Fruit fly (Drosophila melanogaster) whole organism, embryonic: Measurements from ENCODE around the gene CG33664.

Source experiments
- CG10321 ChIP-seq: fragments of 200-800 bp; sonication (Bioruptor generic); IDR thresholded peaks from 2 replicates; pipeline ENCODE4 v1.3.6; 2022; ENCODE audit warnings: missing biosample characterization, missing genetic modification characterization
- CG12299 ChIP-seq: fragments of 200-800 bp; sonication (Bioruptor generic); optimal IDR thresholded peaks from 2 replicates; lab custom pipeline; 2018; ENCODE audit warnings: missing biosample characterization, mild to moderate bottlenecking, missing genetic modification characterization
- CG13287 ChIP-seq: fragments of 200-800 bp; sonication (Bioruptor generic); IDR thresholded peaks from 2 replicates; pipeline ENCODE4 v1.3.6; 2022; ENCODE audit warnings: missing biosample characterization, missing genetic modification characterization; ENCODE audit not compliant: partially characterized antibody
- CG15514 ChIP-seq: fragments of 200-800 bp; sonication (Bioruptor generic); optimal IDR thresholded peaks from 3 replicates; lab custom pipeline; 2017; ENCODE audit warnings: missing biosample characterization, missing genetic modification characterization, mild to moderate bottlenecking, moderate library complexity, missing genetic modification reagents
- CG16815 ChIP-seq: fragments of 200-800 bp; sonication (Bioruptor generic); optimal IDR thresholded peaks from 3 replicates; lab custom pipeline; 2017; ENCODE audit warnings: missing biosample characterization, mild to moderate bottlenecking, missing genetic modification characterization
- CG2116 ChIP-seq: fragments of 200-800 bp; sonication (Bioruptor generic); optimal IDR thresholded peaks from 3 replicates; lab custom pipeline; 2018; ENCODE audit warnings: missing biosample characterization, mild to moderate bottlenecking, missing genetic modification characterization
- CG2199 ChIP-seq: fragments of 200-800 bp; sonication (Bioruptor generic); IDR thresholded peaks from 3 replicates; pipeline ENCODE4 v1.3.6; 2022; ENCODE audit warnings: missing biosample characterization, missing genetic modification characterization
- CG30403 ChIP-seq: fragments of 200-800 bp; sonication (Bioruptor generic); optimal IDR thresholded peaks from 3 replicates; lab custom pipeline; 2016; ENCODE audit warnings: missing biosample characterization, missing genetic modification characterization
- CG32532 ChIP-seq: fragments of 200-800 bp; sonication (Bioruptor generic); IDR thresholded peaks from 2 replicates; pipeline ENCODE4 v1.3.6; 2022; ENCODE audit warnings: missing biosample characterization, missing genetic modification characterization
- CG3281 ChIP-seq: fragments of 200-800 bp; sonication (Bioruptor generic); optimal IDR thresholded peaks from 3 replicates; lab custom pipeline; 2017; ENCODE audit warnings: missing biosample characterization, mild to moderate bottlenecking, missing genetic modification characterization
- CG3847 ChIP-seq: fragments of 200-800 bp; sonication (Bioruptor generic); IDR thresholded peaks from 2 replicates; pipeline ENCODE4 v1.3.6; 2022; ENCODE audit warnings: missing biosample characterization, missing genetic modification characterization
- CG4617 ChIP-seq: fragments of 200-800 bp; sonication (Bioruptor generic); optimal IDR thresholded peaks from 3 replicates; lab custom pipeline; 2016; ENCODE audit warnings: missing biosample characterization, missing genetic modification characterization, borderline replicate concordance
- CG6254 ChIP-seq: fragments of 200-800 bp; sonication (Bioruptor generic); optimal IDR thresholded peaks from 3 replicates; lab custom pipeline; 2017; ENCODE audit warnings: mild to moderate bottlenecking, missing biosample characterization, missing genetic modification reagents, missing genetic modification characterization
- CG7839 ChIP-seq: fragments of 200-800 bp; sonication (Bioruptor generic); optimal IDR thresholded peaks from 3 replicates; lab custom pipeline; 2018; ENCODE audit warnings: missing biosample characterization, mild to moderate bottlenecking, missing genetic modification characterization, moderate library complexity
- CG7987 ChIP-seq: fragments of 200-800 bp; sonication (Bioruptor generic); optimal IDR thresholded peaks from 2 replicates; lab custom pipeline; 2018; ENCODE audit warnings: missing biosample characterization, mild to moderate bottlenecking, missing genetic modification characterization, moderate library complexity
- CG8290 ChIP-seq, 3 experiments: fragments of 200-800 bp; sonication (Bioruptor generic); optimal IDR thresholded peaks; 2 replicates each; lab custom pipeline; 2016 to 2019; ENCODE audit warnings: missing biosample characterization in 3 of 3, missing genetic modification characterization in 3 of 3, mild to moderate bottlenecking in 2 of 3, moderate library complexity in 1 of 3
- CG8924 ChIP-seq: fragments of 200-800 bp; optimal IDR thresholded peaks from 3 replicates; lab custom pipeline; 2019; ENCODE audit warnings: missing biosample characterization, mild to moderate bottlenecking, missing genetic modification characterization, moderate library complexity
- CG9797 ChIP-seq: fragments of 200-800 bp; sonication (Bioruptor generic); optimal IDR thresholded peaks from 3 replicates; lab custom pipeline; 2018; ENCODE audit warnings: missing biosample characterization, mild to moderate bottlenecking, missing genetic modification characterization
- CkIIα-i1 ChIP-seq: fragments of 200-800 bp; sonication (Bioruptor generic); IDR thresholded peaks from 2 replicates; pipeline ENCODE4 v1.3.6; 2022; ENCODE audit warnings: missing biosample characterization, missing genetic modification characterization
- CoRest ChIP-seq: fragments of 200-800 bp; sonication (Bioruptor generic); optimal IDR thresholded peaks from 3 replicates; lab custom pipeline; 2018; ENCODE audit warnings: missing biosample characterization, mild to moderate bottlenecking, missing genetic modification characterization, moderate library complexity
- Dad ChIP-seq: fragments of 200-800 bp; sonication (Bioruptor generic); optimal IDR thresholded peaks from 3 replicates; lab custom pipeline; 2016; ENCODE audit warnings: missing biosample characterization, missing genetic modification characterization
- Doc2 ChIP-seq: fragments of 200-800 bp; sonication (Bioruptor generic); IDR thresholded peaks from 2 replicates; pipeline ENCODE4 v1.3.6; 2022; ENCODE audit warnings: missing biosample characterization, missing genetic modification characterization
- Elba2 ChIP-seq: fragments of 200-800 bp; sonication (Bioruptor generic); optimal IDR thresholded peaks from 3 replicates; lab custom pipeline; 2016; ENCODE audit warnings: missing biosample characterization, missing genetic modification characterization
- MBD-R2 ChIP-seq: fragments of 200-800 bp; sonication (Bioruptor generic); IDR thresholded peaks from 2 replicates; pipeline ENCODE4 v1.3.6; 2022; ENCODE audit warnings: missing biosample characterization, missing genetic modification characterization
- MESR4 ChIP-seq: fragments of 200-800 bp; sonication (Bioruptor generic); optimal IDR thresholded peaks from 2 replicates; lab custom pipeline; 2018; ENCODE audit warnings: missing biosample characterization, mild to moderate bottlenecking, missing genetic modification characterization, moderate library complexity
- MTF-1 ChIP-seq: fragments of 200-800 bp; sonication (Bioruptor generic); optimal IDR thresholded peaks from 2 replicates; lab custom pipeline; 2018; ENCODE audit warnings: missing biosample characterization, mild to moderate bottlenecking, missing genetic modification characterization, borderline replicate concordance
- Meics ChIP-seq: fragments of 200-800 bp; sonication (Bioruptor generic); optimal IDR thresholded peaks from 2 replicates; lab custom pipeline; 2017; ENCODE audit warnings: missing biosample characterization, mild to moderate bottlenecking, missing genetic modification characterization
- NC2α ChIP-seq: fragments of 200-800 bp; sonication (Bioruptor generic); optimal IDR thresholded peaks from 2 replicates; lab custom pipeline; 2016; ENCODE audit warnings: missing biosample characterization, missing genetic modification characterization
- NK7.1 ChIP-seq: fragments of 200-800 bp; sonication (Bioruptor generic); optimal IDR thresholded peaks from 3 replicates; lab custom pipeline; 2016; ENCODE audit warnings: missing biosample characterization, missing genetic modification characterization
- Six4 ChIP-seq: fragments of 200-800 bp; sonication (Bioruptor generic); optimal IDR thresholded peaks from 2 replicates; lab custom pipeline; 2016; ENCODE audit warnings: missing biosample characterization, missing genetic modification characterization
- Vsx1 ChIP-seq: fragments of 200-800 bp; sonication (Bioruptor generic); optimal IDR thresholded peaks from 2 replicates; lab custom pipeline; 2017; ENCODE audit warnings: missing biosample characterization, mild to moderate bottlenecking, missing genetic modification characterization, missing genetic modification reagents
- Xbp1 ChIP-seq: fragments of 200-800 bp; sonication (Bioruptor generic); optimal IDR thresholded peaks from 3 replicates; lab custom pipeline; 2016; ENCODE audit warnings: missing biosample characterization, mild to moderate bottlenecking, missing genetic modification characterization
- YL-1 ChIP-seq: fragments of 200-800 bp; sonication (Bioruptor generic); optimal IDR thresholded peaks from 3 replicates; lab custom pipeline; 2017; ENCODE audit warnings: missing biosample characterization, mild to moderate bottlenecking, missing genetic modification characterization
- bowl ChIP-seq: fragments of 200-800 bp; sonication (Bioruptor generic); IDR thresholded peaks from 2 replicates; pipeline ENCODE4 v1.3.6; 2022; ENCODE audit warnings: missing biosample characterization, missing genetic modification characterization
- cato ChIP-seq: fragments of 200-800 bp; sonication (Bioruptor generic); optimal IDR thresholded peaks from 2 replicates; lab custom pipeline; 2016; ENCODE audit warnings: missing biosample characterization, missing genetic modification characterization, borderline replicate concordance
- dysf ChIP-seq: fragments of 200-800 bp; sonication (Bioruptor generic); IDR thresholded peaks from 3 replicates; pipeline ENCODE4 v1.3.6; 2022; ENCODE audit warnings: missing biosample characterization, missing genetic modification characterization
- ftz-f1 ChIP-seq: fragments of 200-800 bp; sonication (Bioruptor generic); optimal IDR thresholded peaks from 2 replicates; lab custom pipeline; 2016; ENCODE audit warnings: missing biosample characterization, missing genetic modification characterization
- gfzf ChIP-seq: fragments of 200-800 bp; sonication (Bioruptor generic); optimal IDR thresholded peaks from 2 replicates; lab custom pipeline; 2016; ENCODE audit warnings: missing biosample characterization, mild to moderate bottlenecking, missing genetic modification characterization, moderate library complexity
- grau ChIP-seq: fragments of 200-800 bp; optimal IDR thresholded peaks from 3 replicates; lab custom pipeline; 2019; ENCODE audit warnings: missing biosample characterization, mild to moderate bottlenecking, missing genetic modification characterization, moderate library complexity
- grn ChIP-seq: fragments of 200-800 bp; sonication (Bioruptor generic); optimal IDR thresholded peaks from 3 replicates; lab custom pipeline; 2017; ENCODE audit warnings: missing biosample characterization, missing genetic modification characterization
- her ChIP-seq: fragments of 200-800 bp; sonication (Bioruptor generic); optimal IDR thresholded peaks from 2 replicates; lab custom pipeline; 2016; ENCODE audit warnings: missing biosample characterization, missing genetic modification characterization
- insv ChIP-seq, 2 experiments: fragments of 200-800 bp; sonication (Bioruptor generic); optimal IDR thresholded peaks; 3 replicates each; lab custom pipeline; 2016 to 2018; ENCODE audit warnings: missing biosample characterization in 2 of 2, missing genetic modification characterization in 2 of 2
- pzg ChIP-seq: fragments of 200-800 bp; sonication (Bioruptor generic); optimal IDR thresholded peaks from 3 replicates; lab custom pipeline; 2018; ENCODE audit warnings: missing biosample characterization, mild to moderate bottlenecking, missing genetic modification characterization, moderate library complexity
- sens ChIP-seq: fragments of 200-800 bp; sonication (Bioruptor generic); peaks from one replicate; lab custom pipeline; 2016; ENCODE audit warnings: missing biosample characterization, missing genetic modification characterization
- stwl ChIP-seq: fragments of 200-800 bp; sonication (Bioruptor generic); optimal IDR thresholded peaks from 3 replicates; lab custom pipeline; 2018; ENCODE audit warnings: missing biosample characterization, mild to moderate bottlenecking, missing genetic modification characterization, moderate library complexity
- tx ChIP-seq: fragments of 200-800 bp; sonication (Bioruptor generic); optimal IDR thresholded peaks from 2 replicates; lab custom pipeline; 2016; ENCODE audit warnings: missing biosample characterization, missing genetic modification characterization
- unc-4 ChIP-seq: fragments of 200-800 bp; sonication (Bioruptor generic); IDR thresholded peaks from 2 replicates; pipeline ENCODE4 v1.3.6; 2022; ENCODE audit warnings: missing biosample characterization, missing genetic modification characterization; ENCODE audit not compliant: partially characterized antibody

CG33664 gene

dm6 chrX:6361215-6361614 lies 22.8 kb upstream of the CG33664 start (continued):
- TF ChIP-seq stwl (tag; lab: Kevin White, UChicago), result peak; percentile 100
- peak; percentile 14 for TF ChIP-seq pzg (GFP tag; lab: Kevin White, UChicago)
- TF ChIP-seq CG13287 (GFP tag; lab: Robert Waterston, UW), result peak; percentile 48; the same call in 1 of the 2 replicates
- peak; percentile 77 for TF ChIP-seq Meics (GFP tag; lab: Kevin White, UChicago)
- TF ChIP-seq Doc2 (GFP tag; lab: Robert Waterston, UW), result no peak
- no peak for TF ChIP-seq MESR4

dm6 chrX:6365632-6366356 lies 18.2 kb upstream of the CG33664 start, which contains the start of the genes swa and Marf:
Gene swa, minus strand, starts transcription at chrX:6365708.
Gene Marf, plus strand, starts transcription at chrX:6365949.
- TF ChIP-seq unc-4 (GFP tag; lab: Robert Waterston, UW) (no peak), CG2199 (GFP tag; lab: Robert Waterston, UW) (no peak), MTF-1 (GFP tag; lab: Kevin White, UChicago) (no peak), YL-1 (GFP tag; lab: Kevin White, UChicago) (peak; percentile 60), CkIIα-i1 (no peak), her (GFP tag; lab: Kevin White, UChicago) (no peak), ftz-f1 (GFP tag; lab: Kevin White, UChicago) (no peak), MBD-R2 (GFP tag; lab: Robert Waterston, UW) (0 out of 2 replicates have a peak, but pooled peaks have one; percentile 37), CG30403 (no peak), bowl (GFP tag; lab: Robert Waterston, UW) (no peak), cato (GFP tag; lab: Kevin White, UChicago) (no peak), insv (GFP tag; optimal IDR thresholded peaks at IDR 0.05; lab: Kevin White, UChicago) (peak; percentile 52 to 96), CG9797 (peak; percentile 71), Vsx1 (GFP tag; lab: Kevin White, UChicago) (no peak), CG12299 (tag; lab: Kevin White, UChicago) (peak; percentile 57), NK7.1 (GFP tag; lab: Kevin White, UChicago) (no peak), CG6254 (GFP tag; lab: Kevin White, UChicago) (no peak), Six4 (GFP tag; lab: Kevin White, UChicago) (no peak), CG3847 (GFP tag; lab: Robert Waterston, UW) (peak; percentile 34; the same call in 1 of the 2 replicates), CG32532 (GFP tag; lab: Robert Waterston, UW) (no peak), CG8924 (tag; lab: Kevin White, UChicago) (peak; percentile 97), CG2116 (GFP tag; lab: Kevin White, UChicago) (peak; percentile 13), CG7987 (GFP tag; lab: Kevin White, UChicago) (no peak), Elba2 (GFP tag; lab: Kevin White, UChicago) (peak; percentile 48), NC2α (GFP tag; lab: Kevin White, UChicago) (no peak), gfzf (GFP tag; lab: Kevin White, UChicago) (peak; percentile 85), sens (GFP tag; lab: Kevin White, UChicago) (no peak), CG8290 (GFP tag; optimal IDR thresholded peaks at IDR 0.05; lab: Kevin White, UChicago) (peak; percentile 43), CG8290 (tag; optimal IDR thresholded peaks at IDR 0.05; lab: Kevin White, UChicago) (no peak), CoRest (tag; lab: Kevin White, UChicago) (peak; percentile 40), grn (GFP tag; lab: Kevin White, UChicago) (no peak), CG15514 (GFP tag; lab: Kevin White, UChicago) (peak; percentile 21), grau (tag; lab: Kevin White, UChicago) (no peak), Xbp1 (GFP tag; lab: Kevin White, UChicago) (no peak), CG3281 (GFP tag; lab: Kevin White, UChicago) (no peak), dysf (GFP tag; lab: Robert Waterston, UW) (no peak), CG7839 (no peak), tx (GFP tag; lab: Kevin White, UChicago) (no peak), CG10321 (GFP tag; lab: Robert Waterston, UW) (no peak), CG4617 (GFP tag; lab: Kevin White, UChicago) (peak; percentile 39), CG16815 (GFP tag; lab: Kevin White, UChicago) (no peak), Dad (GFP tag; lab: Kevin White, UChicago) (no peak), MESR4 (peak; percentile 70)
